Fruit fly (Drosophila melanogaster): ENCODE measurements around the gene RpL7.
A peak's percentile ranks its signal among the peaks of the same experiment; 100 is the strongest.

Gene RpL7

DNA sequence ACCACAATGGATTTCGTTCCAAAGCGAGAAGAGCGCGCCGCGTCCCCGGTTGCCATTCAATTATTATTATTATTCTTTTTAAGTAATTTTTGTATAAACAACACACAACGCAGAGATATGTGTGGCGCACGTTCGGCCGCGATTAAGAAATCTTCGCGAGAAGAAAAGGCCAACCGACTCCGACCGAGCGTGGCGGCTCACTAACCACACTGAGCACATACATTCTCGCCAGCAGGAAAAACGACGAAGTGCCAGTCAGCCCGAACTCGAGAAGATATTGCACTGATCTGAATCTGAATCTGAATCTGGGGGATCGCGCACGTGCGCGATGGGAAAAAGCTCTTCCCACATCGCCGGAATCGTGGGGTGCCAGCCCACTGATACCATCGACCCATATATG lies 1.9 kb upstream of the RpL7 start, which contains the start of gene Sur (continued):
- no peak for TF ChIP-seq Sox14 (GFP tag; optimal IDR thresholded peaks at IDR 0.05)
- no peak for TF ChIP-seq esn (GFP tag; optimal IDR thresholded peaks at IDR 0.05)

DNA sequence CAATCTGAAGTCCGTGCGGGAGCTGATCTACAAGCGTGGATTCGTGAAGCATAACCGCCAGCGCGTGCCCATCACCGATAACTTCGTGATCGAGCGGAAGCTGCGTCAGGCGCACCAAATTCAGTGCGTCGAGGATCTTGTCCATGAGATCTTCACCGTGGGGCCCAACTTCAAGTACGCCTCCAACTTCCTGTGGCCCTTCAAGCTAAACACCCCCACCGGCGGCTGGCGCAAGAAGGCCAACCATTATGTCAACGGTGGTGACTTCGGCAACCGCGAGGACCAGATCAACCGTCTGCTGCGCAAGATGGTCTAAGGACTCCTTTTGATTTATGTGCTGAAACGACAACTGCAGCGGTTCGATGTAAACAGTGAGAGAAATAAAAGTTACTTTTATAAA lies 939 bp downstream of the RpL7 start:
- no peak for TF ChIP-seq CG10631 (GFP tag; optimal IDR thresholded peaks at IDR 0.05)
- TF ChIP-seq pdm3 (GFP tag; optimal IDR thresholded peaks at IDR 0.05) = no peak
- TF ChIP-seq CG32006 (GFP tag; optimal IDR thresholded peaks at IDR 0.05) = no peak
- no peak for TF ChIP-seq CG8632 (GFP tag; optimal IDR thresholded peaks at IDR 0.05)
- no peak for TF ChIP-seq CG3919 (GFP tag; optimal IDR thresholded peaks at IDR 0.05)
- no peak for TF ChIP-seq cyc (GFP tag; optimal IDR thresholded peaks at IDR 0.05)
- no peak for TF ChIP-seq achi (GFP tag; optimal IDR thresholded peaks at IDR 0.05)
- TF ChIP-seq fd85E (GFP tag; optimal IDR thresholded peaks at IDR 0.05) = no peak
- no peak for TF ChIP-seq CG6808 (GFP tag; optimal IDR thresholded peaks at IDR 0.05)
- TF ChIP-seq esn (GFP tag; optimal IDR thresholded peaks at IDR 0.05) = no peak
- no peak for TF ChIP-seq CG1621 (tag; optimal IDR thresholded peaks at IDR 0.05)
- TF ChIP-seq CG10669 (GFP tag; optimal IDR thresholded peaks at IDR 0.05) = no peak
- no peak for TF ChIP-seq Blimp-1 (GFP tag; optimal IDR thresholded peaks at IDR 0.05)
- TF ChIP-seq CG6854 (GFP tag; optimal IDR thresholded peaks at IDR 0.05) = no peak
- TF ChIP-seq svp (GFP tag) = no peak
- TF ChIP-seq CG11294 (GFP tag; IDR thresholded peaks at IDR 0.05) = no peak
- no peak for TF ChIP-seq Ets21C (GFP tag; optimal IDR thresholded peaks at IDR 0.05)
- no peak for TF ChIP-seq Eip78C (GFP tag)
- TF ChIP-seq salr (GFP tag; optimal IDR thresholded peaks at IDR 0.05) = no peak

DNA sequence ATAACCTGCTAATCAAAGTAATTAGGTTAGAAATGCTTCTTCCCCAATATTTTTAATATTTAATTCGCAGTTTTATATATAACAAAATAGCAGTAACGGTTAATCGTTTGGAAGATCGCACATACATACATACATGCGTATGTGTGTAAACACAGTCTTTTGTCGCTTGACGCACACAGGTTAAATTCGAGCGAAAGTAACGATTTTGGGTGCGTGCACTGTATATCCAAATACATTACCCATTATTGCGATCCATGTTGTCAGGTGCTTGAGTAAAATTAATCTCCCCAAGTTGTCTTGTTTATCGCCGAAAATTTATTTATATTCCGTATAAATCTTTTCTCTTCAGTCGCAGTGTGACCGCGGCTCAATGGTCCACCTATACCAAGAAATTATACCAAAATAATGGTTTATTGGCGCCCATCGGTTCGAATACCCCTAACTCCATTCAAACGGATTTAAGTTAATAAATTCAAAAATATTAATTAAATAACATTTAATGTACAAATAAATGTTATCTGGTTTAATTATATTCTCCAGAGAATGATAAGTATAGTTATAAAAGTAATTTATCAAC lies 3.2 kb downstream of the RpL7 start, which contains the start of gene CG34159:
TSS of gene CG34159 (minus strand) at position 385 of the 577 bp plus-strand sequence.
- TF ChIP-seq Ets21C (GFP tag; optimal IDR thresholded peaks at IDR 0.05) (no peak), fkh (GFP tag; optimal IDR thresholded peaks at IDR 0.05) (peak; percentile 76), CG11902 (GFP tag; optimal IDR thresholded peaks at IDR 0.05) (no peak), CG3032 (tag; optimal IDR thresholded peaks at IDR 0.05) (no peak), CG6792 (GFP tag; optimal IDR thresholded peaks at IDR 0.05) (no peak), topi (GFP tag; optimal IDR thresholded peaks at IDR 0.05) (no peak), fd85E (GFP tag; optimal IDR thresholded peaks at IDR 0.05) (no peak), Hr4 (GFP tag; optimal IDR thresholded peaks at IDR 0.05) (no peak), CG6854 (GFP tag; optimal IDR thresholded peaks at IDR 0.05) (peak; percentile 17), Sox14 (GFP tag; optimal IDR thresholded peaks at IDR 0.05) (peak; percentile 31), CG6163 (GFP tag; IDR thresholded peaks at IDR 0.05) (no peak), Eip78C (GFP tag) (peak; percentile 27)

- TF ChIP-seq Sox15 (GFP tag; optimal IDR thresholded peaks at IDR 0.05) (no peak), topi (GFP tag; optimal IDR thresholded peaks at IDR 0.05) (no peak), Gug (GFP tag; IDR thresholded peaks at IDR 0.05) (no peak), CG6276 (GFP tag; optimal IDR thresholded peaks at IDR 0.05) (no peak), dsx (GFP tag; optimal IDR thresholded peaks at IDR 0.05; ENCODE audit: poor library complexity, severe bottlenecking) (no peak), CG3919 (GFP tag; optimal IDR thresholded peaks at IDR 0.05) (no peak), eg (GFP tag; IDR thresholded peaks at IDR 0.05) (no peak), achi (GFP tag; optimal IDR thresholded peaks at IDR 0.05) (no peak), salr (GFP tag; optimal IDR thresholded peaks at IDR 0.05) (no peak), CG10631 (GFP tag; optimal IDR thresholded peaks at IDR 0.05) (no peak), Sox14 (GFP tag; optimal IDR thresholded peaks at IDR 0.05) (no peak), acj6 (GFP tag; optimal IDR thresholded peaks at IDR 0.05) (no peak), pdm3 (GFP tag; optimal IDR thresholded peaks at IDR 0.05) (no peak), Lpt (GFP tag; optimal IDR thresholded peaks at IDR 0.05) (no peak), Hr38 (GFP tag; optimal IDR thresholded peaks at IDR 0.05) (no peak), CG16779 (tag; optimal IDR thresholded peaks at IDR 0.05) (no peak), spab (GFP tag; optimal IDR thresholded peaks at IDR 0.05) (no peak)
Observed at dm6 chr2L:10205940-10206339, 5.1 kb downstream of the RpL7 start.
